Worm (Caenorhabditis elegans): ENCODE data around the gene Y60A3A.24.

Gene Y60A3A.24

DNA sequence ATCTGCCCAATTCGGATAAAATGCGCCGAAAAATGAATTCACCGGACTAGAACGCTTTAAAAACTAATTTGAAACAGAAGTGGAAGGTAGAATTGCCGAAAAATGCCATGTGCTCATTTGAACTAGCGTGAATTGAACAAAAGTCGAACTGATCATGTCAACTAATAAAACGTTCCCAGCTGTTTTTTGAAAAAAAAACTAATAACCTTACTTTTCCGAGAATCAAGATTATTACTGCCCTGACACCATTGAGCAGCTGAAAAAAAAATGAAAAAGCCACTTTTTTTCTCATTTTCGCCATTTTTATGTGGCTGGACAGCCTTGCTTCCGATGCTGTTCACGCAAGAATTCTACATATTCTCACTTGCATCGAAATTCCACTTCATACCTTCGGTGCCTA, 8.7 kb downstream of the Y60A3A.24 start, which contains the start of gene srh-173:
Gene srh-173, plus strand, starts transcription at position 301 of the 400 bp plus-strand sequence.
- TF ChIP-seq hlh-4 (tag; optimal IDR thresholded peaks at IDR 0.05) = no peak
- no peak for TF ChIP-seq elt-2 (tag; optimal IDR thresholded peaks at IDR 0.05)
- no peak for TF ChIP-seq lin-39 (tag; optimal IDR thresholded peaks at IDR 0.05)
- TF ChIP-seq nhr-28 (tag; optimal IDR thresholded peaks at IDR 0.05) = no peak
- TF ChIP-seq mdl-1 (tag; optimal IDR thresholded peaks at IDR 0.05) = no peak
- TF ChIP-seq C34B4.2 (tag; optimal IDR thresholded peaks at IDR 0.05) = no peak
- no peak for TF ChIP-seq jun-1 (tag; optimal IDR thresholded peaks at IDR 0.05)
- TF ChIP-seq ztf-11 (tag; optimal IDR thresholded peaks at IDR 0.05) = no peak
- TF ChIP-seq zip-4 (GFP tag; optimal IDR thresholded peaks at IDR 0.05) = no peak
- TF ChIP-seq C04F5.9 (tag; optimal IDR thresholded peaks at IDR 0.05) = no peak
- no peak for TF ChIP-seq blmp-1 (tag; optimal IDR thresholded peaks at IDR 0.05)

DNA sequence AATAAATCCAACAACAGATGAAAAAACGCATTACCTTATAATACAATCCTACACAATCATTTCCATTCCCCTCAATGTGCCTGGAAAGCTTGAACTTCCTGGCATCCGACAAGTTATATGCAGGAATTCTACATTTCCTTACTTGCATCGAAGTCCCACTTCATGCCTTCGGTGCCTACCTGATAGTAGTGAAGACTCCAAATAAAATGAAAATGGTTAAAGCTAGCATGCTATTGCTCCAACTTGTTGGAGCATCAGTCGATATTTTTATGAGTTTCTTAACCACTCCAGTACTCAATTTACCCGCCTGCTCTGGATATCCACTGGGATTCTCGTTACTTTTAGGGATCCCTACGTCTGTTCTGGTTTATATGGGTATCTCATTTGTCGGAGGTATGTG, 16.1 kb downstream of the Y60A3A.24 start, which contains the start of gene srh-171:
Gene srh-171, plus strand, starts transcription at position 75 of the 400 bp plus-strand sequence.
- no peak for TF ChIP-seq lsy-2 (tag; optimal IDR thresholded peaks at IDR 0.05)
- no peak for TF ChIP-seq efl-1 (optimal IDR thresholded peaks at IDR 0.05)
- TF ChIP-seq efl-1 (GFP tag; optimal IDR thresholded peaks at IDR 0.05 in 1 of 2) = peak in 1 of 2 experiments; percentile 69

- TF ChIP-seq elt-2 (tag; optimal IDR thresholded peaks at IDR 0.05) (no peak), aha-1 (tag; optimal IDR thresholded peaks at IDR 0.05) (no peak), tlp-1 (tag; optimal IDR thresholded peaks at IDR 0.05) (no peak), ztf-11 (tag; optimal IDR thresholded peaks at IDR 0.05) (no peak), mep-1 (tag; optimal IDR thresholded peaks at IDR 0.05) (no peak), pqm-1 (tag; optimal IDR thresholded peaks at IDR 0.05) (no peak), blmp-1 (tag; optimal IDR thresholded peaks at IDR 0.05) (no peak), pag-3 (tag; optimal IDR thresholded peaks at IDR 0.05; ENCODE audit: borderline replicate concordance, insufficient read depth) (no peak), snu-23 (GFP tag; optimal IDR thresholded peaks at IDR 0.05) (no peak), efl-3 (GFP tag; optimal IDR thresholded peaks at IDR 0.05) (no peak), aly-2 (tag; optimal IDR thresholded peaks at IDR 0.05) (no peak), lin-39 (tag; optimal IDR thresholded peaks at IDR 0.05) (no peak), sox-4 (tag; optimal IDR thresholded peaks at IDR 0.05) (no peak), alr-1 (tag; optimal IDR thresholded peaks at IDR 0.05; ENCODE audit: borderline replicate concordance) (no peak), C16A3.4 (tag; optimal IDR thresholded peaks at IDR 0.05) (no peak), mef-2 (tag; optimal IDR thresholded peaks at IDR 0.05) (no peak), zip-4 (GFP tag; optimal IDR thresholded peaks at IDR 0.05) (no peak)
Measured at ce11 chrV:19961971-19962370, 19.7 kb downstream of the Y60A3A.24 start.

ce11 chrV:19958744-19959143, 22.9 kb downstream of the Y60A3A.24 start, which contains the start of gene srh-172:
Gene srh-172 (plus strand): TSS chrV:19959044.
- TF ChIP-seq nhr-47 (tag; optimal IDR thresholded peaks at IDR 0.05) (no peak), lin-14 (GFP tag; optimal IDR thresholded peaks at IDR 0.05) (no peak), pqm-1 (tag; optimal IDR thresholded peaks at IDR 0.05) (no peak), nhr-71 (tag; optimal IDR thresholded peaks at IDR 0.05) (no peak), F16B12.6 (tag; optimal IDR thresholded peaks at IDR 0.05) (no peak), ceh-8 (GFP tag; optimal IDR thresholded peaks at IDR 0.05) (no peak), nhr-76 (tag; optimal IDR thresholded peaks at IDR 0.05) (no peak), dsc-1 (tag; optimal IDR thresholded peaks at IDR 0.05) (no peak), lin-35 (GFP tag; optimal IDR thresholded peaks at IDR 0.05) (no peak), ceh-88 (GFP tag; IDR thresholded peaks at IDR 0.05) (no peak), C34B4.2 (tag; optimal IDR thresholded peaks at IDR 0.05) (no peak), zip-4 (GFP tag; optimal IDR thresholded peaks at IDR 0.05) (no peak), nhr-85 (tag) (no peak), ceh-63 (GFP tag; optimal IDR thresholded peaks at IDR 0.05) (no peak)
